Worm (Caenorhabditis elegans) whole organism, late embryonic: ENCODE data around the gene ife-1.

Experiments
- T23F11.4 ChIP-seq: fragments of 200-800 bp; sonication (Bioruptor generic); optimal IDR thresholded peaks from 2 replicates; lab custom pipeline; 2018; ENCODE audit warnings: mild to moderate bottlenecking, missing genetic modification characterization, missing compliant biosample characterization
- ama-1 ChIP-seq: fragments of 150-350 bp; optimal IDR thresholded peaks from 2 replicates; lab custom pipeline; 2014
- ceh-18 ChIP-seq: sonication (generic microtip); optimal IDR thresholded peaks from 2 replicates; lab custom pipeline; 2016; ENCODE audit warnings: missing genetic modification characterization, missing compliant biosample characterization
- ceh-31 ChIP-seq: sonication (generic microtip); optimal IDR thresholded peaks from 2 replicates; lab custom pipeline; 2016; ENCODE audit warnings: missing genetic modification characterization, missing compliant biosample characterization
- nfya-1 ChIP-seq: sonication (generic microtip); optimal IDR thresholded peaks from 2 replicates; lab custom pipeline; 2017; ENCODE audit warnings: missing genetic modification characterization, mild to moderate bottlenecking, missing compliant biosample characterization, antibody characterized with exemption, moderate library complexity
- tbx-2 ChIP-seq: sonication (generic microtip); optimal IDR thresholded peaks from 2 replicates; lab custom pipeline; 2016; ENCODE audit warnings: missing genetic modification characterization, missing compliant biosample characterization
- unc-55 ChIP-seq: sonication (generic microtip); optimal IDR thresholded peaks from 2 replicates; lab custom pipeline; 2017; ENCODE audit warnings: missing biosample characterization, missing genetic modification reagents, missing genetic modification characterization

DNA sequence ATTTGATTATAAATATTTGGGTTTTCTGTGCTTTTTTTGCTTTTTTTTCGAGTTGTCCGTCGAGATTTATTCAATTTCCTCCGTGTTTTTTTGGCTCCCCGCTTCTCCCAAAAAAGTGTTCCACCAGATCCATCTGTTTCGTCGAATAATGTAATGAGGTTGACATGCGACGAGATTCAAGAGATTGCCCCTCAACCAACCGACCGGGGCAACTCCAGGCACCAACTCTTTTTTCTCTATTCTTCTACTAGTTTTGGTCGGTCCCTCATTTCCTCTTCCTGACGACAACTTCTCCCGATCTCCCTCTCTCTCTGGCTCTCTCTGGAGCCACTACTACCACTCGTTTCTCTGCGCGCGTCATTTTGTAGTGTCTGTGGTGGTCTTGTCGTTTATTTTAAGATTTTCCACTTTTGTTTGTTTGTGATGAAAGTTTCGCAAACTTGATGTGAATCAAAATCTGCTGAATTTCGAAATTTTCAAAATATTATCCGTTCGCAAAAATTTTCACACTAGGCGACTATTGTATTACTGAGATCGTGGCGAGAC is 4.6 kb downstream of the ife-1 start:
- TF ChIP-seq nfya-1 (tag; lab: Kevin White, UChicago) (no peak), ama-1 (lab: Kevin White, UChicago) (no peak), ceh-31 (no peak), unc-55 (no peak), tbx-2 (tag; lab: Kevin White, UChicago) (no peak), ceh-18 (tag; lab: Kevin White, UChicago) (no peak), T23F11.4 (no peak)
